Fruit fly (Drosophila melanogaster): ENCODE measurements around the gene CG34461.

CG34461 gene

DNA sequence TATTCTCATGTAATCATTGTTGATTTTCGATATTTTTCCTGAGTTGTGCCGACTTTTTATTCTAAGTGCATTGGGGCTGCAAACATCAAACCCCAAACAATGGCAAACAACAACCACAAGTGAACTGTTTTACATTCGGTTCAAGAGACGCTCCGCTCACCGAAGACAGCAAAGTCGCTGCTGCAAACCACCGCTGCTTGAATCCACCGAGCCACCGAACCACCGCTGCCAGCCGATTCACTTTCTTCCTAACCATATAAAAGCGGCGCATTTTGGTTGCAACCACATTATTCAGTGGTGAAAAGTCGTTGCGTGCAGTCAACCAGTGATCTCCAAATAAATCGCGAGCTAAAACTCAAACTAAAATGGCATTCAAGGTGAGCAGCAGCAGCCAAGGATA is 10.7 kb downstream of the CG34461 start, which contains the start of gene Cpr66Cb:
Gene Cpr66Cb (plus strand): TSS at position 301 of the 400 bp plus-strand sequence.
- TF ChIP-seq CG8159 (tag; optimal IDR thresholded peaks at IDR 0.05) (no peak), CG14655 (GFP tag; optimal IDR thresholded peaks at IDR 0.05) (no peak), CG4496 (GFP tag; IDR thresholded peaks at IDR 0.05) (no peak), CG13204 (GFP tag; optimal IDR thresholded peaks at IDR 0.05) (no peak), CG15710 (tag; optimal IDR thresholded peaks at IDR 0.05) (no peak), CG17806 (tag; optimal IDR thresholded peaks at IDR 0.05) (no peak), D1 (tag; optimal IDR thresholded peaks at IDR 0.05) (no peak), CG10348 (GFP tag; IDR thresholded peaks at IDR 0.05) (no peak), CG12605 (GFP tag; IDR thresholded peaks at IDR 0.05) (no peak), CG8301 (tag; optimal IDR thresholded peaks at IDR 0.05) (no peak), rn (GFP tag; IDR thresholded peaks at IDR 0.05) (no peak), Snoo (tag; optimal IDR thresholded peaks at IDR 0.05) (no peak), Pif1A (GFP tag; optimal IDR thresholded peaks at IDR 0.05) (no peak)

DNA sequence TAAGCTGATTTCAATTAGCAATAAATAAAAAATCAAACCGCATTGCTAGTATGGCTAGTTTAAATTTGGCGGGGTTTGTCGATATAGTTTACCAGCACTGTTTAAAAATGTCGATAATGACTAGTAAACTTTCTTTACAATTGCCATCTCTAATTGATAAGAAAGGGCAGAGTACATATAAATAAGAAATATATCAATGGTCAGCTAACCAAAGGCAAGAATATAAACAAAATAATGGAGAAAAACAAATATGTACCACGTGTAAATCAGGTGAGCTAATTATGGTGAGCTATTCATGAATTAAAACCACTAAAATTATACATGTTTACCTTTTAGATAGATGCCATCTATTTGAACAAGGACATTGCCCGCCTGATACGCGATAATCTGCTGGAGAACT is 13.3 kb downstream of the CG34461 start, which contains the start of gene Pex2:
Gene Pex2 (plus strand): TSS at position 131 of the 400 bp plus-strand sequence.
- TF ChIP-seq CG8159 (tag; optimal IDR thresholded peaks at IDR 0.05) (peak; percentile 16), CG13204 (GFP tag; optimal IDR thresholded peaks at IDR 0.05) (no peak), CG32121 (GFP tag; IDR thresholded peaks at IDR 0.05) (peak; percentile 18; the same call in 1 of the 2 replicates), CG4496 (GFP tag; IDR thresholded peaks at IDR 0.05) (0 out of 3 replicates have a peak, but pooled peaks have one; percentile 13), Pif1A (GFP tag; optimal IDR thresholded peaks at IDR 0.05) (peak; percentile 10), CG8301 (tag; optimal IDR thresholded peaks at IDR 0.05) (peak; percentile 6), fd96Ca (GFP tag; IDR thresholded peaks at IDR 0.05) (no peak), EcR (GFP tag; optimal IDR thresholded peaks at IDR 0.05) (no peak)

DNA sequence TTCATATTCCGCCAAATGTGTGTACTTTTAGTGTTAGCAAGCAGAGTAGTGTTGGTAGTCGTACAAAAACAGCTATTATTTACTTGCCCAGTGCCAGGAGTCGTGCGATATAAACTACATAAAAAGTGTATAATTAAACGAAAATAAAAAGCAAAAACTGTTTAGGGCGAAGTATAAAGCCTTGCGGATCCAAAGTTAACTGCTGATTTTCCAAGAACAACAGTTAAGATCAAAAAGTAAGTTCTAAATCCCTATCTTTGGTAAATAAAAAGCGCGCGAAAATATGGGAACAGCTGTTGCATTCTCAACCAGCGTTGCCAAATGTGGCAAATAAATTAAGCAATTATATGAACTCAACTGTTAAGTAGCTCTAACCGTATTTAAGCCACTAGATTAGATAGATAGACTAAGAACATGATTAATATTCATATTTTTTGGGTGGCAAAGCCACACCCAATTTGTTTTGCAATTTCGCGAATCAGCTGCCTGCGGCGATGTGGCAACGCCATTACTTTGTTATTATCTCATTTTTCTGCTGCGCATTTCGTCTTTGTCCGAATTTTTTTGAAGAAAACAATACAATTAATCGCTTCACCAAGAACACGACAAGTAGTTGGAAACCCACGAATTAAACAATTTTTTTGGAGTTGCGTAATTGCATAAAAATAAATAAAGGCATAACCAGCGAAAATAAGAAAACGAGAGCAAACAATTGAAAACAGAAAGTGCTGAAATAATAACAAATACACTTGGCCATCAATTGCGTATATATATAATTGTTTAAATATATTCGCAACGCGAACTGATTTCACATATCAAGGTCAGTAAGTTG is 14.8 kb downstream of the CG34461 start, which contains the start of the genes Prim1 and CG7083:
Gene Prim1 (plus strand): TSS at position 51 of the 832 bp plus-strand sequence.
Gene CG7083 (plus strand): TSS at position 522 of the 832 bp plus-strand sequence.
- peak; percentile 57 for TF ChIP-seq CG8159 (tag; optimal IDR thresholded peaks at IDR 0.05)
- TF ChIP-seq CG32121 (GFP tag; IDR thresholded peaks at IDR 0.05) = no peak
- peak; percentile 26 for TF ChIP-seq Snoo (tag; optimal IDR thresholded peaks at IDR 0.05)
- no peak for TF ChIP-seq CG10348 (GFP tag; IDR thresholded peaks at IDR 0.05)
- no peak for TF ChIP-seq rn (GFP tag; IDR thresholded peaks at IDR 0.05)
- TF ChIP-seq CG14655 (GFP tag; optimal IDR thresholded peaks at IDR 0.05) = no peak
- no peak for TF ChIP-seq gl (tag; optimal IDR thresholded peaks at IDR 0.05)
- peak; percentile 38 for TF ChIP-seq CG17806 (tag; optimal IDR thresholded peaks at IDR 0.05)
- peak; percentile 28 for TF ChIP-seq CG8301 (tag; optimal IDR thresholded peaks at IDR 0.05)
- TF ChIP-seq CG4496 (GFP tag; IDR thresholded peaks at IDR 0.05) = peak; percentile 44; the same call in 2 of the 3 replicates
- TF ChIP-seq CG9948 (tag; optimal IDR thresholded peaks at IDR 0.05) = no peak
- peak; percentile 49 for TF ChIP-seq CG34367 (tag; optimal IDR thresholded peaks at IDR 0.05)
- TF ChIP-seq CG15710 (tag; optimal IDR thresholded peaks at IDR 0.05) = peak; percentile 44
- TF ChIP-seq Pif1A (GFP tag; optimal IDR thresholded peaks at IDR 0.05) = peak; percentile 68

DNA sequence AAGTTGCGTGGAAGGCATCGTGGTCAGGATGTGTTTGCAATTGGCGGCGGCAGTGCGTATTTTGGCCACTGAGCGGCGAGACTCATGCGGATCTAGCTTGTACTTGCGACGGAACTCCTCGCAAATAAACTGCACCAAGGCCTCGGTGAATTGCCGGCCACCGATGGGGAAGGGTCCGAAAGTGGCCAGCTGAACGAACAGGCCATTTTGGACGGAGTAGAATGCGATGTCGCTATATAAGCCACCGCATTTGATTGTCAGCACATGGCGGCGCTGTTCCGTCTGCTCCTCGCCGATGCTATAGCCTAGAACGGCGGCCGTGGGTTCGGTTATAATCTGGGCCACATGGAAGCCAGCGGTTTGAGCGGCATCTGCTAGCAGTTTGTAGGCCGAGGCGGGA is 19.5 kb downstream of the CG34461 start:
- no peak for TF ChIP-seq Pif1B (GFP tag; optimal IDR thresholded peaks at IDR 0.05)
- TF ChIP-seq fd96Ca (GFP tag; IDR thresholded peaks at IDR 0.05) = no peak
- no peak for TF ChIP-seq CG12605 (GFP tag; IDR thresholded peaks at IDR 0.05)
- TF ChIP-seq Snoo (tag; optimal IDR thresholded peaks at IDR 0.05) = no peak
- no peak for TF ChIP-seq D1 (tag; optimal IDR thresholded peaks at IDR 0.05)
- TF ChIP-seq gl (tag; optimal IDR thresholded peaks at IDR 0.05) = no peak
- TF ChIP-seq rn (GFP tag; IDR thresholded peaks at IDR 0.05) = no peak
- TF ChIP-seq CG15710 (tag; optimal IDR thresholded peaks at IDR 0.05) = no peak
- no peak for TF ChIP-seq CG8159 (tag; optimal IDR thresholded peaks at IDR 0.05)
- no peak for TF ChIP-seq CG14655 (GFP tag; optimal IDR thresholded peaks at IDR 0.05)
- no peak for TF ChIP-seq CG4496 (GFP tag; IDR thresholded peaks at IDR 0.05)
- TF ChIP-seq EcR (GFP tag; optimal IDR thresholded peaks at IDR 0.05) = no peak
- no peak for TF ChIP-seq Pif1A (GFP tag; optimal IDR thresholded peaks at IDR 0.05)

DNA sequence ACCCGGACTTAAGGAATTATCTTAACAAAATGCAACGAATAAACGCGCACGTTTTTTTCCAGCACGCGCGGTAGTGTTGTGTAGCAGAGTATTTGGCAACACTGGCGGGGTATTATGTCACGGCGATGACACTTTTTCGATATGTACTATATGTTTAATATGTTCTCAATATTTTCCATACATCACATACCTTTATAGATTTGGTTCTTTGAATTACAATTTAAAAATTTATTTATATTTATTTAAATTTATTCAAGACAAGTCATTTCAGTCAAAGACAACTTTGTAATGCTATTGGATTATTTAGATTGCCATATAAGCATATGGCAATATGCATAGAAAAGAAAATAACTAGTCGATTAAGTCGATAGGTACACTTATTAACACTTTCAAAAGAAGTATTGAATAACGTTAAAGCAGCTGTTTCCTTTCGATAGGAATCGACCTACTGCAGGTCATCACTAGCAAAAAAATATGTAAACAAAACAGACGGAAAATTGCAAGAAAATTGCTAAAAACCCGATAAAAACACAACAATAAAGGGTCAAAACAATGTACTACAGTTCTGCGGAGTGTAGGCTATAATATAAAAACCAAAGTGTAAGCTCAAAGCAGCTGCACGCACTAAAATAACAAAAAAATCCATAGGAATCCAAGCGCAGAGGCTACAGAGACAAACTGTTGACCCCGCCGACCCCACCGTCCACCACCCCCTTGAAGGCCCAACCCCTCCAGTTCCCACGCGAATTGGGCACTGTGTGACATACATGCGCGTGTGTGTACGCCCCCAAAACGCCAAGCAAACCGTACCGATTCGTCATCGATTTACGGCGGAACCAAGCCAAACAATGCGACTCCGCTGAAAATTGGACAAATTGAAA is 20.7 kb downstream of the CG34461 start, which contains the start of the genes CG7182 and GAPcenA:
Gene CG7182 (minus strand): TSS at position 283 of the 881 bp plus-strand sequence.
Gene GAPcenA (plus strand): TSS at position 462 of the 881 bp plus-strand sequence.
- TF ChIP-seq Snoo (tag; optimal IDR thresholded peaks at IDR 0.05) (peak; percentile 76), rn (GFP tag; IDR thresholded peaks at IDR 0.05) (0 out of 2 replicates have a peak, but pooled peaks have one; percentile 11), CG4496 (GFP tag; IDR thresholded peaks at IDR 0.05) (peak; percentile 52; the same call in 1 of the 3 replicates), Pif1A (GFP tag; optimal IDR thresholded peaks at IDR 0.05) (no peak), CG15710 (tag; optimal IDR thresholded peaks at IDR 0.05) (peak; percentile 80), Pif1B (GFP tag; optimal IDR thresholded peaks at IDR 0.05) (no peak), CG34367 (tag; optimal IDR thresholded peaks at IDR 0.05) (peak; percentile 56), CG8301 (tag; optimal IDR thresholded peaks at IDR 0.05) (no peak), CG32121 (GFP tag; IDR thresholded peaks at IDR 0.05) (no peak), CG9948 (tag; optimal IDR thresholded peaks at IDR 0.05) (peak; percentile 64), CG14655 (GFP tag; optimal IDR thresholded peaks at IDR 0.05) (no peak), CG8159 (tag; optimal IDR thresholded peaks at IDR 0.05) (peak; percentile 80), Ets98B (GFP tag; IDR thresholded peaks at IDR 0.05) (peak; percentile 49), D1 (tag; optimal IDR thresholded peaks at IDR 0.05) (no peak), CG10348 (GFP tag; IDR thresholded peaks at IDR 0.05) (no peak), gl (tag; optimal IDR thresholded peaks at IDR 0.05) (no peak), CG12605 (GFP tag; IDR thresholded peaks at IDR 0.05) (no peak), EcR (GFP tag; optimal IDR thresholded peaks at IDR 0.05) (peak; percentile 85), fd96Ca (GFP tag; IDR thresholded peaks at IDR 0.05) (no peak; the same call in 1 of the 3 replicates), CG13204 (GFP tag; optimal IDR thresholded peaks at IDR 0.05) (no peak), CG17806 (tag; optimal IDR thresholded peaks at IDR 0.05) (peak; percentile 63)

All from whole organism, pupa.